Worm (Caenorhabditis elegans): ENCODE data around the gene srt-53.

DNA sequence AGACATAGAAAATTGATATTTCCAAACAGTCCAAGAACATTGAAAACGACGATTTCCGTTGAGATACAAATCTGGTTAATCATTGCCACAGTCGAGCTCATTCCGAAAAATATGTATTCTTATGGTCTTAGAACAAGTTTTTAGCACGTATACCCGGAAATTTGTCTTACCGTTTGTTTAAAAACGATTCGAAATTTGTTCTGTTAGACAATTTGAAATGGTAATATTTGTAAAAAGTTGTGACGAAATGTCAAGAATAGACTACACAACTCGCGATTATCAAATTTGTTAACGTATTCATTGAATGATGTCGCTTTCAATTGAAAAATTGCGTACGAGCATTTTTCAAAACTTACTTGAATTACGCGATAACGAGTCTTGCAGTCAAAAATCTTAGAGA, 3.0 kb downstream of the srt-53 start, which contains the start of gene srsx-3:
- TF ChIP-seq ztf-29 (GFP tag; IDR thresholded peaks at IDR 0.05): no peak
- TF ChIP-seq med-1 (GFP tag; optimal IDR thresholded peaks at IDR 0.05; ENCODE audit: insufficient read depth): no peak
- TF ChIP-seq flt-1 (GFP tag; IDR thresholded peaks at IDR 0.05): no peak
